Worm (Caenorhabditis elegans): ENCODE measurements around the gene T24A6.1.

Gene T24A6.1

DNA sequence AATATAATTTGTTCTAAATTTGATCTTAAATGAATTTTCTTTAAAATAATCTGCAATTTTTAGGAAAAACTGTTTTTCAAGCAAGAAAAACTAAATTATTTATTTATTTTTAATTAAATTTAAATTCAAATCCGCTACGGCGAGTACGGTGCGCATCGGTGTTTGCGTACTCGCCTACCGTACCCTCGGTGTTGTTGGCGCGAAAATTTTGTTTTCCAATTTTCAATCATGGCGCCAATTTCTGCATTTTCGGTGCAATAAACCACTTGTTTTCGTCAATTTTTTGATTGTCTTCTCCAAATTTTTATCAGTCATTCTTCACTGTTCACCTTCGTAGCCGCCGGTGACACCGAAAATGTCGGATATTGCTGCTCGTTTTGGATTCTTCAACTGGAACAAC lies 20.0 kb downstream of the T24A6.1 start, which contains the start of gene pygl-1:
Gene pygl-1 (plus strand): TSS at position 211 of the 400 bp plus-strand sequence.
- no peak for TF ChIP-seq ztf-1 (GFP tag; conservative IDR thresholded peaks at IDR 0.05)
- peak in 1 of 2 experiments; percentile 81 for TF ChIP-seq lsy-2 (tag; optimal IDR thresholded peaks at IDR 0.05)

DNA sequence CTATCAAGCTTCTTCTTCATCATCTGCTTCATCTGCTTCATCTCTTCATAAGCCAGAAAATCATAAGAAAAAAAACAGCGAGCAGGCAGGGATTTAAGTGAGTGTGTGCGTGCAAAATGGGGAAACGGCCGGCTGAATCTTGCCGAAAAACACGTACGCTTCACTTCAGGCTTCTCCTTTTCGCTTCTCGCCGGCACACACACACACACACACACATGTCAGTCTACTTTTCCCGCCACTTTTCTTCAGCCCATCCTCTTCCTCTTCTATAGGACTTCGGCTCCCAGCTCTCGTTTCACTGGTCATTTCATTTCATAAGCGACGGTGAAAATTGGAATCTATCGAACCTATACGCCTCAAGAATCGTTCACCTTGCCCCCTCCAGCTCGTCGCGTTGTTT lies 20.4 kb downstream of the T24A6.1 start:
- peak; percentile 14 for TF ChIP-seq lin-11 (tag; optimal IDR thresholded peaks at IDR 0.05)
- TF ChIP-seq lsy-2 (tag; optimal IDR thresholded peaks at IDR 0.05): no peak
- TF ChIP-seq C34F6.9 (tag; optimal IDR thresholded peaks at IDR 0.05): peak; percentile 40
- peak; percentile 67 for TF ChIP-seq nhr-129 (tag; optimal IDR thresholded peaks at IDR 0.05)
- TF ChIP-seq ztf-4 (tag; optimal IDR thresholded peaks at IDR 0.05): no peak
- no peak for TF ChIP-seq F13H6.1 (tag; optimal IDR thresholded peaks at IDR 0.05)
- no peak for TF ChIP-seq sma-9 (GFP tag; optimal IDR thresholded peaks at IDR 0.05)
- no peak for TF ChIP-seq sma-9 (tag; optimal IDR thresholded peaks at IDR 0.05)
- no peak for TF ChIP-seq R02D3.7 (tag; optimal IDR thresholded peaks at IDR 0.05)
- TF ChIP-seq nhr-237 (tag; optimal IDR thresholded peaks at IDR 0.05): no peak

DNA sequence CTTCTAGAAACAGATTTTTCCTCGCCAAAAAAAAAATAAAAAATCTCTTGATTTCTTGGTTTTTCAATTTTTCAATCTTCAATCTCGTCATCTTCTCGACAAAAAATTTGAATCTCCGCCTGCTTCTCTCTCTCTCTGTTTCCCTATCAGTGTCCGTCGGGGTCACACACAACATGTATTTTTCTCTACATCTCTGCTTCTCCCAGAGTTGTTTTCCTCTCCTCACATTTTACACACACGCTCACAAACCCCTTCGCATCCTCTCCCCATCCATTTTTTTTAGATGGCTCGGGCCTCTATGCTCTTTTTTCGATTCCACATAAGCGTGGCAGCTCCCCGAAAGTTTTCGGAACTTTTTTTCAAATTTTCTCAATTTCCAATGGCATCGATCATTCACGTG lies 21.0 kb downstream of the T24A6.1 start:
- TF ChIP-seq ama-1 (optimal IDR thresholded peaks at IDR 0.05) (peak; percentile 57), nhr-10 (tag; optimal IDR thresholded peaks at IDR 0.05) (no peak), ztf-4 (tag; optimal IDR thresholded peaks at IDR 0.05) (no peak), blmp-1 (tag; optimal IDR thresholded peaks at IDR 0.05; ENCODE audit: insufficient read depth) (no peak), unc-39 (tag; optimal IDR thresholded peaks at IDR 0.05) (no peak), nhr-77 (tag; optimal IDR thresholded peaks at IDR 0.05) (no peak), lin-11 (tag; optimal IDR thresholded peaks at IDR 0.05) (no peak), dmd-4 (tag; optimal IDR thresholded peaks at IDR 0.05) (no peak), ceh-82 (tag; optimal IDR thresholded peaks at IDR 0.05) (no peak), nhr-23 (tag; optimal IDR thresholded peaks at IDR 0.05) (no peak), mbf-1 (tag; optimal IDR thresholded peaks at IDR 0.05) (no peak), nhr-237 (tag; optimal IDR thresholded peaks at IDR 0.05) (no peak), lin-13 (GFP tag; optimal IDR thresholded peaks at IDR 0.05) (peak; percentile 44), sem-4 (tag; optimal IDR thresholded peaks at IDR 0.05) (no peak), peb-1 (tag; optimal IDR thresholded peaks at IDR 0.05) (no peak), fos-1 (tag; optimal IDR thresholded peaks at IDR 0.05) (peak; percentile 64), ztf-1 (GFP tag; conservative IDR thresholded peaks at IDR 0.05) (no peak), skn-1 (tag; optimal IDR thresholded peaks at IDR 0.05) (no peak), nhr-6 (tag; optimal IDR thresholded peaks at IDR 0.05) (no peak), gmeb-1 (tag; optimal IDR thresholded peaks at IDR 0.05) (peak; percentile 51), nhr-12 (tag; optimal IDR thresholded peaks at IDR 0.05) (no peak), aly-2 (tag; optimal IDR thresholded peaks at IDR 0.05) (no peak), nhr-129 (tag; optimal IDR thresholded peaks at IDR 0.05) (peak; percentile 75), alr-1 (tag; optimal IDR thresholded peaks at IDR 0.05) (no peak), F13H6.1 (tag; optimal IDR thresholded peaks at IDR 0.05) (peak; percentile 44), nhr-25 (tag; optimal IDR thresholded peaks at IDR 0.05) (no peak), sma-3 (GFP tag; optimal IDR thresholded peaks at IDR 0.05) (peak; percentile 9), nhr-21 (tag; optimal IDR thresholded peaks at IDR 0.05) (no peak), elt-1 (tag; optimal IDR thresholded peaks at IDR 0.05) (no peak), C34F6.9 (tag; optimal IDR thresholded peaks at IDR 0.05) (peak; percentile 45), R02D3.7 (tag; optimal IDR thresholded peaks at IDR 0.05) (no peak), lin-39 (tag; optimal IDR thresholded peaks at IDR 0.05) (no peak), unc-55 (GFP tag; optimal IDR thresholded peaks at IDR 0.05) (peak; percentile 55), Y55F3AM.14 (GFP tag; optimal IDR thresholded peaks at IDR 0.05) (no peak), zag-1 (tag; optimal IDR thresholded peaks at IDR 0.05) (no peak), snpc-4 (tag; optimal IDR thresholded peaks at IDR 0.05) (peak; percentile 42), lsy-2 (tag; optimal IDR thresholded peaks at IDR 0.05) (peak in 1 of 2 experiments; percentile 61), mab-5 (tag; optimal IDR thresholded peaks at IDR 0.05) (no peak), unc-62 (GFP tag; optimal IDR thresholded peaks at IDR 0.05) (no peak), ztf-11 (tag; optimal IDR thresholded peaks at IDR 0.05) (no peak), elt-3 (tag; optimal IDR thresholded peaks at IDR 0.05) (no peak), egl-27 (tag; optimal IDR thresholded peaks at IDR 0.05) (no peak), sma-9 (GFP tag; optimal IDR thresholded peaks at IDR 0.05) (peak; percentile 75), sma-9 (tag; optimal IDR thresholded peaks at IDR 0.05) (no peak), mdl-1 (tag; optimal IDR thresholded peaks at IDR 0.05) (no peak), ceh-16 (tag; optimal IDR thresholded peaks at IDR 0.05) (no peak), nhr-11 (tag; optimal IDR thresholded peaks at IDR 0.05) (no peak), crh-2 (tag; optimal IDR thresholded peaks at IDR 0.05) (peak; percentile 49), ZK546.5 (tag; optimal IDR thresholded peaks at IDR 0.05) (no peak)

Measured in whole organism, L2 larva.